Worm (Caenorhabditis elegans) whole organism, L3 larva: ENCODE results near the gene C46A5.6.

Experiments used
- ZK546.5 ChIP-seq: sonication (generic microtip); optimal IDR thresholded peaks from 2 replicates; lab custom pipeline; 2017; ENCODE audit warnings: missing biosample characterization, missing genetic modification characterization
- aly-2 ChIP-seq: fragments of 150-350 bp; optimal IDR thresholded peaks from 2 replicates; lab custom pipeline; 2014; ENCODE audit warnings: missing biosample characterization, missing genetic modification characterization
- ceh-16 ChIP-seq: sonication (generic microtip); optimal IDR thresholded peaks from 2 replicates; lab custom pipeline; 2017; ENCODE audit warnings: missing biosample characterization, missing genetic modification characterization
- ceh-82 ChIP-seq: fragments of 150-350 bp; optimal IDR thresholded peaks from 2 replicates; lab custom pipeline; 2014; ENCODE audit warnings: missing biosample characterization, missing genetic modification characterization
- ceh-9 ChIP-seq: sonication (generic microtip); optimal IDR thresholded peaks from 2 replicates; lab custom pipeline; 2018; ENCODE audit warnings: missing biosample characterization, missing genetic modification characterization
- daf-12 ChIP-seq: fragments of 150-350 bp; optimal IDR thresholded peaks from 2 replicates; lab custom pipeline; 2014; ENCODE audit warnings: missing biosample characterization, missing genetic modification reagents, missing genetic modification characterization
- egl-27 ChIP-seq: sonication (generic microtip); optimal IDR thresholded peaks from 4 replicates; lab custom pipeline; 2017; ENCODE audit warnings: missing biosample characterization, missing genetic modification reagents, missing genetic modification characterization
- egl-5 ChIP-seq: fragments of 150-350 bp; optimal IDR thresholded peaks from 2 replicates; lab custom pipeline; 2017; ENCODE audit warnings: missing biosample characterization, missing genetic modification reagents, missing genetic modification characterization, inconsistent platforms
- elt-1 ChIP-seq: fragments of 150-350 bp; optimal IDR thresholded peaks from 2 replicates; lab custom pipeline; 2014; ENCODE audit warnings: missing biosample characterization, missing genetic modification characterization
- elt-2 ChIP-seq: sonication (generic microtip); optimal IDR thresholded peaks from 2 replicates; lab custom pipeline; 2016; ENCODE audit warnings: missing genetic modification reagents, mild to moderate bottlenecking, missing genetic modification characterization, missing compliant biosample characterization
- elt-3 ChIP-seq, 3 experiments: fragments of 150-350 bp in 1 of 3; sonication (generic microtip) in 2 of 3; optimal IDR thresholded peaks; 2 replicates in 2 of 3; 4 replicates in 1 of 3; lab custom pipeline; 2014 to 2017; ENCODE audit warnings: missing biosample characterization in 3 of 3, missing genetic modification characterization in 3 of 3
- eor-1 ChIP-seq, 2 experiments: fragments of 150-350 bp; optimal IDR thresholded peaks; 2 replicates each; lab custom pipeline; 2014 to 2018; ENCODE audit warnings: missing biosample characterization in 2 of 2, missing genetic modification characterization in 2 of 2
- fkh-2 ChIP-seq: fragments of 150-350 bp; optimal IDR thresholded peaks from 2 replicates; lab custom pipeline; 2014; ENCODE audit warnings: missing biosample characterization, missing genetic modification reagents, missing genetic modification characterization
- hmg-11 ChIP-seq: sonication (generic microtip); optimal IDR thresholded peaks from 2 replicates; lab custom pipeline; 2016; ENCODE audit warnings: missing genetic modification characterization, missing compliant biosample characterization
- jun-1 ChIP-seq: fragments of 150-350 bp; optimal IDR thresholded peaks from 2 replicates; lab custom pipeline; 2014; ENCODE audit warnings: missing biosample characterization, missing genetic modification reagents, missing genetic modification characterization
- lin-15B ChIP-seq: fragments of 150-350 bp; optimal IDR thresholded peaks from 2 replicates; lab custom pipeline; 2014; ENCODE audit warnings: missing biosample characterization, missing genetic modification characterization
- lin-39 ChIP-seq: fragments of 150-350 bp; optimal IDR thresholded peaks from 2 replicates; lab custom pipeline; 2018; ENCODE audit warnings: missing biosample characterization, missing genetic modification reagents, missing genetic modification characterization
- lsy-12 ChIP-seq: sonication (generic microtip); optimal IDR thresholded peaks from 2 replicates; lab custom pipeline; 2016; ENCODE audit warnings: mild to moderate bottlenecking, missing genetic modification characterization, missing compliant biosample characterization
- mdl-1 ChIP-seq: fragments of 150-350 bp; optimal IDR thresholded peaks from 2 replicates; lab custom pipeline; 2014; ENCODE audit warnings: missing biosample characterization, missing genetic modification characterization
- mml-1 ChIP-seq: fragments of 150-350 bp; sonication (generic microtip); optimal IDR thresholded peaks from 3 replicates; lab custom pipeline; 2014; ENCODE audit warnings: missing biosample characterization, missing genetic modification characterization
- nhr-23 ChIP-seq: fragments of 150-350 bp; optimal IDR thresholded peaks from 2 replicates; lab custom pipeline; 2014; ENCODE audit warnings: missing biosample characterization, missing genetic modification reagents, missing genetic modification characterization
- nhr-25 ChIP-seq: sonication (generic microtip); optimal IDR thresholded peaks from 2 replicates; lab custom pipeline; 2017; ENCODE audit warnings: missing biosample characterization, missing genetic modification characterization
- nhr-28 ChIP-seq: fragments of 150-350 bp; optimal IDR thresholded peaks from 2 replicates; lab custom pipeline; 2014; ENCODE audit warnings: missing biosample characterization, missing genetic modification characterization
- pha-4 ChIP-seq: fragments of 150-350 bp; optimal IDR thresholded peaks from 2 replicates; lab custom pipeline; 2014; ENCODE audit warnings: missing biosample characterization, missing genetic modification reagents, missing genetic modification characterization
- pqm-1 ChIP-seq: fragments of 150-350 bp; optimal IDR thresholded peaks from 2 replicates; lab custom pipeline; 2017; ENCODE audit warnings: missing biosample characterization, missing genetic modification characterization, inconsistent platforms
- sea-2 ChIP-seq: fragments of 150-350 bp; sonication (generic microtip); optimal IDR thresholded peaks from 4 replicates; lab custom pipeline; 2014; ENCODE audit warnings: missing biosample characterization, missing genetic modification reagents, missing genetic modification characterization
- snpc-4 ChIP-seq: fragments of 150-350 bp; optimal IDR thresholded peaks from 2 replicates; lab custom pipeline; 2014; ENCODE audit warnings: missing biosample characterization, missing genetic modification characterization
- unc-39 ChIP-seq: sonication (generic microtip); optimal IDR thresholded peaks from 4 replicates; lab custom pipeline; 2017; ENCODE audit warnings: missing biosample characterization, missing genetic modification characterization
- ztf-11 ChIP-seq: fragments of 150-350 bp; optimal IDR thresholded peaks from 2 replicates; lab custom pipeline; 2014; ENCODE audit warnings: missing biosample characterization, missing genetic modification characterization
- ztf-4 ChIP-seq: fragments of 150-350 bp; optimal IDR thresholded peaks from 2 replicates; lab custom pipeline; 2014; ENCODE audit warnings: missing biosample characterization, missing genetic modification characterization

Gene C46A5.6

DNA sequence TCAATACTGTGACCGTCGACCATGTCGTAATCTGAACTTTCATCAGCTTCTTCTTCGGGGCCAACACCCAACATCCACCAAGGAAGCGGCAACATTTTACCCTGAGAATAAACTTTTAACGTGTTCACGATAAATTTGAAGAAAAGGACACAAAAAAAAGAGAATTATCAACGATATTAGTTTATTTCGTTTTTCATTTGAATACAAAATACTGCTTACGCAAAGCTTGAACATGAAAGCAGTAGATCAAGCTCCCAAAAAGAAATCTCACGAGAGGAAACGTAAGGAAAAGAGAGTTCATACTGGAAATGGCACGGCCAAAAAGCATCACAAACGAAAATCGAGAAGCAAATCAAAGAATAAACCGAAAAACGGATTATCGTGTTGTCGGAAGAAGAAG, at the start of gene C46A5.6, which contains the start of gene C46A5.1:
Gene C46A5.6 (minus strand): TSS at position 101 of the 400 bp plus-strand sequence.
Gene C46A5.1 (plus strand): TSS at position 184 of the 400 bp plus-strand sequence.
- no peak for TF ChIP-seq elt-2 (tag; lab: Kevin White, UChicago)
- no peak for TF ChIP-seq ztf-4 (tag; lab: Kevin White, UChicago)
- no peak for TF ChIP-seq elt-1 (tag; lab: Kevin White, UChicago)
- no peak for TF ChIP-seq lin-15B (tag; lab: Kevin White, UChicago)
- no peak for TF ChIP-seq daf-12 (tag; lab: Kevin White, UChicago)
- TF ChIP-seq pqm-1 (tag; lab: Kevin White, UChicago): no peak
- no peak for TF ChIP-seq mdl-1 (tag; lab: Kevin White, UChicago)

- TF ChIP-seq sea-2 (GFP tag; lab: Kevin White, UChicago) (no peak), elt-3 (tag; optimal IDR thresholded peaks at IDR 0.05; lab: Kevin White, UChicago) (no peak), egl-5 (tag; lab: Kevin White, UChicago) (no peak)
Observed at ce11 chrIV:7812709-7813108, 49.1 kb upstream of the C46A5.6 start, which contains the start of gene zgpa-1. Gene zgpa-1, minus strand, starts transcription at chrIV:7812809.

- TF ChIP-seq elt-1 (tag; lab: Kevin White, UChicago) (peak; percentile 83), nhr-25 (tag; lab: Kevin White, UChicago) (no peak)
Observed at ce11 chrIV:7808583-7808982, 44.9 kb upstream of the C46A5.6 start, which contains the start of gene C33H5.1. Gene C33H5.1, plus strand, starts transcription at chrIV:7808912.

- TF ChIP-seq fkh-2 (no peak), snpc-4 (no peak), unc-39 (tag; lab: Kevin White, UChicago) (no peak)
Observed at ce11 chrIV:7804740-7805139, 41.1 kb upstream of the C46A5.6 start, which contains the start of gene C33H5.2. Gene C33H5.2, plus strand, starts transcription at chrIV:7805040.

DNA sequence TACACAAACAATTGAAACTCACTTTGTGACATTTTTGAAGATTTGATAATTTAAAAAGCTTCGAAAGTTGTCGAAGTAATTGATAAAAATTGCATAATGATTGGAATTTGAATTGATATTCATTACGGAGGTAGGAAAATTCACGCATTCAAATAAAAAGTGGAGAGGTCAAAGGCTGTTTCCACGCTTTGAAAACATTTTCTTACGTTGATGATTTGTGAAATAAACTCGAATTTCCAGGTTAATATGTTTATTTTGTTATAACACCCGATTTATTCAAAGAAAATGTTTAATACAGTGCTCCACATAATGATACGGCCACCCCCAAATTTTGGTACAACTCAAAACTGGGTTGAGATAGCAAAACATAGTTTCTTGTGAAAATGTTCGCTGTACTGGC, 39.6 kb upstream of the C46A5.6 start, which contains the start of gene C33H5.16:
Gene C33H5.16 (minus strand): TSS at position 101 of the 400 bp plus-strand sequence.
- TF ChIP-seq jun-1 (tag; lab: Kevin White, UChicago) (no peak), hmg-11 (tag; lab: Kevin White, UChicago) (no peak), egl-27 (tag; lab: Kevin White, UChicago) (no peak), aly-2 (tag; lab: Kevin White, UChicago) (no peak), nhr-23 (tag; lab: Kevin White, UChicago) (no peak), lin-39 (no peak), mdl-1 (tag; lab: Kevin White, UChicago) (no peak), lsy-12 (no peak), mml-1 (tag; lab: Kevin White, UChicago) (no peak), ceh-9 (tag; lab: Kevin White, UChicago) (no peak), ceh-82 (tag; lab: Kevin White, UChicago) (no peak), pha-4 (tag; lab: Kevin White, UChicago) (no peak), ztf-11 (tag; lab: Kevin White, UChicago) (no peak), nhr-28 (tag; lab: Kevin White, UChicago) (no peak), fkh-2 (no peak), ceh-16 (tag; lab: Kevin White, UChicago) (no peak), ZK546.5 (tag; lab: Kevin White, UChicago) (no peak)

DNA sequence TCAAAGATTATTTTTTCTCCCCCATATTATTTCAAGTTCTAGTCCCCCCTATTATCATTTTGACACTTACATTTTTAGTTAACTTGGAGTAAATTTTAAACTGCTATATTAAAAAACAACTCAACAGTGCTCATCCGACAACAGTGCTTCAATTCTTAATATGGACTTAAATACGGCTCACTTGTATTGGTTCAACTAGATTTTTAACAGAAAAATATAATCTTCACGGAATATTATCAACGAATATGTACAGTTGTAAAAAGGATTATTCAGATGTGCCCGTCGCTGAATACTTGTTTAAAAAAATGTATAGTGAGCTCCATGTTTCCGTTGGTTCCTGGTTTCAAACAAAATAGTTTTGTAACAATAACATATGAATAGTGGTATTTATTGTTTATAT, 36.7 kb upstream of the C46A5.6 start:
- TF ChIP-seq eor-1 (tag; optimal IDR thresholded peaks at IDR 0.05; lab: Kevin White, UChicago) (no peak), aly-2 (tag; lab: Kevin White, UChicago) (no peak), nhr-25 (tag; lab: Kevin White, UChicago) (no peak)
